Fruit fly (Drosophila melanogaster) whole organism, embryonic: ENCODE data around the gene dind.

ENCODE experiments used
- CG10147 ChIP-seq: fragments of 200-800 bp; sonication (Bioruptor generic); optimal IDR thresholded peaks from 2 replicates; lab custom pipeline; 2019; ENCODE audit warnings: missing biosample characterization, mild to moderate bottlenecking, missing genetic modification characterization, moderate library complexity
- CG13287 ChIP-seq: fragments of 200-800 bp; sonication (Bioruptor generic); IDR thresholded peaks from 2 replicates; pipeline ENCODE4 v1.3.6; 2022; ENCODE audit warnings: missing biosample characterization, missing genetic modification characterization; ENCODE audit not compliant: partially characterized antibody
- CG15514 ChIP-seq: fragments of 200-800 bp; sonication (Bioruptor generic); optimal IDR thresholded peaks from 3 replicates; lab custom pipeline; 2017; ENCODE audit warnings: missing biosample characterization, missing genetic modification characterization, mild to moderate bottlenecking, moderate library complexity, missing genetic modification reagents
- CG1603 ChIP-seq: fragments of 200-800 bp; sonication (Bioruptor generic); optimal IDR thresholded peaks from 2 replicates; lab custom pipeline; 2019; ENCODE audit warnings: missing biosample characterization, mild to moderate bottlenecking, missing genetic modification characterization, moderate library complexity
- CG16779 ChIP-seq: fragments of 200-800 bp; sonication (Bioruptor generic); IDR thresholded peaks from 2 replicates; pipeline ENCODE4 v1.3.6; 2022; ENCODE audit warnings: missing biosample characterization, missing genetic modification characterization
- CG17802 ChIP-seq: fragments of 200-800 bp; sonication (Bioruptor generic); optimal IDR thresholded peaks from 2 replicates; lab custom pipeline; 2018; ENCODE audit warnings: missing biosample characterization, mild to moderate bottlenecking, missing genetic modification characterization, moderate library complexity
- CG18011 ChIP-seq: fragments of 200-800 bp; sonication (Bioruptor generic); optimal IDR thresholded peaks from 2 replicates; lab custom pipeline; 2017; ENCODE audit warnings: missing biosample characterization, missing genetic modification characterization, mild to moderate bottlenecking, moderate library complexity, missing genotype
- CG2129 ChIP-seq: fragments of 200-800 bp; sonication (Bioruptor generic); IDR thresholded peaks from 2 replicates; pipeline ENCODE4 v1.3.6; 2022; ENCODE audit warnings: missing biosample characterization, missing genetic modification characterization; ENCODE audit not compliant: partially characterized antibody
- CG4617 ChIP-seq: fragments of 200-800 bp; sonication (Bioruptor generic); optimal IDR thresholded peaks from 3 replicates; lab custom pipeline; 2016; ENCODE audit warnings: missing biosample characterization, missing genetic modification characterization, borderline replicate concordance
- CG5245 ChIP-seq: fragments of 200-800 bp; sonication (Bioruptor generic); optimal IDR thresholded peaks from 3 replicates; lab custom pipeline; 2016; ENCODE audit warnings: missing biosample characterization, missing genetic modification characterization
- CG7928 ChIP-seq: fragments of 200-800 bp; sonication (Bioruptor generic); optimal IDR thresholded peaks from 2 replicates; lab custom pipeline; 2017; ENCODE audit warnings: missing biosample characterization, mild to moderate bottlenecking, missing genetic modification characterization
- CG9797 ChIP-seq: fragments of 200-800 bp; sonication (Bioruptor generic); optimal IDR thresholded peaks from 3 replicates; lab custom pipeline; 2018; ENCODE audit warnings: missing biosample characterization, mild to moderate bottlenecking, missing genetic modification characterization
- CG9876 ChIP-seq: fragments of 200-800 bp; sonication (Bioruptor generic); optimal IDR thresholded peaks from 2 replicates; lab custom pipeline; 2016; ENCODE audit warnings: missing biosample characterization, missing genetic modification characterization
- CTCF ChIP-seq: fragments of 200-800 bp; sonication (Bioruptor generic); optimal IDR thresholded peaks from 2 replicates; lab custom pipeline; 2017; ENCODE audit warnings: missing biosample characterization, mild to moderate bottlenecking, missing genetic modification characterization, moderate library complexity
- CoRest ChIP-seq: fragments of 200-800 bp; sonication (Bioruptor generic); optimal IDR thresholded peaks from 3 replicates; lab custom pipeline; 2018; ENCODE audit warnings: missing biosample characterization, mild to moderate bottlenecking, missing genetic modification characterization, moderate library complexity
- Dll ChIP-seq: fragments of 200-800 bp; sonication (Bioruptor generic); IDR thresholded peaks from 4 replicates; pipeline ENCODE4 v1.3.6; 2022; ENCODE audit warnings: missing biosample characterization, missing genetic modification characterization; ENCODE audit not compliant: partially characterized antibody
- Dref ChIP-seq: fragments of 200-800 bp; sonication (Bioruptor generic); IDR thresholded peaks from 2 replicates; pipeline ENCODE4 v1.3.6; 2022; ENCODE audit warnings: missing biosample characterization, missing genetic modification characterization
- E2f2 ChIP-seq: fragments of 200-800 bp; sonication (Bioruptor generic); IDR thresholded peaks from 2 replicates; pipeline ENCODE4 v1.3.6; 2022; ENCODE audit warnings: missing biosample characterization, missing genetic modification characterization
- MBD-R2 ChIP-seq: fragments of 200-800 bp; sonication (Bioruptor generic); IDR thresholded peaks from 2 replicates; pipeline ENCODE4 v1.3.6; 2022; ENCODE audit warnings: missing biosample characterization, missing genetic modification characterization
- MESR4 ChIP-seq: fragments of 200-800 bp; sonication (Bioruptor generic); optimal IDR thresholded peaks from 2 replicates; lab custom pipeline; 2018; ENCODE audit warnings: missing biosample characterization, mild to moderate bottlenecking, missing genetic modification characterization, moderate library complexity
- Med ChIP-seq: fragments of 200-800 bp; sonication (Bioruptor generic); peaks from one replicate; lab custom pipeline; 2016; ENCODE audit warnings: missing biosample characterization, missing genetic modification characterization, mild to moderate bottlenecking, inconsistent platforms, moderate library complexity
- Myb ChIP-seq: fragments of 200-800 bp; sonication (Bioruptor generic); optimal IDR thresholded peaks from 2 replicates; lab custom pipeline; 2016; ENCODE audit warnings: missing biosample characterization, missing genetic modification characterization
- Pdp1 ChIP-seq, 2 experiments: fragments of 200-800 bp; sonication (Bioruptor generic); optimal IDR thresholded peaks; 3 replicates each; lab custom pipeline; 2016; ENCODE audit warnings: missing biosample characterization in 2 of 2, missing genetic modification characterization in 2 of 2, mild to moderate bottlenecking in 1 of 2, moderate library complexity in 1 of 2
- Scr ChIP-seq: fragments of 200-800 bp; sonication (Bioruptor generic); IDR thresholded peaks from 2 replicates; pipeline ENCODE4 v1.3.6; 2022; ENCODE audit warnings: missing biosample characterization, missing genetic modification characterization; ENCODE audit not compliant: partially characterized antibody
- Sry-δ ChIP-seq: fragments of 200-800 bp; sonication (Bioruptor generic); optimal IDR thresholded peaks from 2 replicates; lab custom pipeline; 2016; ENCODE audit warnings: missing biosample characterization, missing genetic modification characterization
- YL-1 ChIP-seq: fragments of 200-800 bp; sonication (Bioruptor generic); optimal IDR thresholded peaks from 3 replicates; lab custom pipeline; 2017; ENCODE audit warnings: missing biosample characterization, mild to moderate bottlenecking, missing genetic modification characterization
- bsh ChIP-seq, 2 experiments: fragments of 200-800 bp; sonication (Bioruptor generic); optimal IDR thresholded peaks; 2 replicates each; lab custom pipeline; 2017 to 2018; ENCODE audit warnings: mild to moderate bottlenecking in 2 of 2, missing biosample characterization in 2 of 2, missing genetic modification characterization in 2 of 2, moderate library complexity in 1 of 2
- gfzf ChIP-seq: fragments of 200-800 bp; sonication (Bioruptor generic); optimal IDR thresholded peaks from 2 replicates; lab custom pipeline; 2016; ENCODE audit warnings: missing biosample characterization, mild to moderate bottlenecking, missing genetic modification characterization, moderate library complexity
- hb ChIP-seq: fragments of 200-800 bp; sonication (Bioruptor generic); IDR thresholded peaks from 3 replicates; pipeline ENCODE4 v1.3.6; 2022; ENCODE audit warnings: missing biosample characterization, missing genetic modification characterization; ENCODE audit not compliant: partially characterized antibody
- inv ChIP-seq: fragments of 200-800 bp; sonication (Bioruptor generic); IDR thresholded peaks from 2 replicates; pipeline ENCODE4 v1.3.6; 2022; ENCODE audit warnings: missing biosample characterization, missing genetic modification characterization; ENCODE audit not compliant: partially characterized antibody
- kah ChIP-seq: fragments of 200-800 bp; sonication (Bioruptor generic); optimal IDR thresholded peaks from 2 replicates; lab custom pipeline; 2018; ENCODE audit warnings: missing biosample characterization, mild to moderate bottlenecking, missing genetic modification characterization
- knrl ChIP-seq: fragments of 200-800 bp; sonication (Bioruptor generic); IDR thresholded peaks from 3 replicates; pipeline ENCODE4 v1.3.6; 2022; ENCODE audit warnings: missing biosample characterization, missing genetic modification characterization; ENCODE audit not compliant: partially characterized antibody
- pb ChIP-seq: fragments of 200-800 bp; sonication (Bioruptor generic); optimal IDR thresholded peaks from 3 replicates; lab custom pipeline; 2016; ENCODE audit warnings: missing biosample characterization, missing genetic modification characterization
- pzg ChIP-seq: fragments of 200-800 bp; sonication (Bioruptor generic); optimal IDR thresholded peaks from 3 replicates; lab custom pipeline; 2018; ENCODE audit warnings: missing biosample characterization, mild to moderate bottlenecking, missing genetic modification characterization, moderate library complexity
- ro ChIP-seq: fragments of 200-800 bp; sonication (Bioruptor generic); IDR thresholded peaks from 2 replicates; pipeline ENCODE4 v1.3.6; 2022; ENCODE audit warnings: missing biosample characterization, missing genetic modification characterization
- sqz ChIP-seq: fragments of 200-800 bp; sonication (Bioruptor generic); optimal IDR thresholded peaks from 3 replicates; lab custom pipeline; 2018; ENCODE audit warnings: missing biosample characterization, mild to moderate bottlenecking, missing genetic modification characterization
- stwl ChIP-seq: fragments of 200-800 bp; sonication (Bioruptor generic); optimal IDR thresholded peaks from 3 replicates; lab custom pipeline; 2018; ENCODE audit warnings: missing biosample characterization, mild to moderate bottlenecking, missing genetic modification characterization, moderate library complexity
- unc-4 ChIP-seq: fragments of 200-800 bp; sonication (Bioruptor generic); IDR thresholded peaks from 2 replicates; pipeline ENCODE4 v1.3.6; 2022; ENCODE audit warnings: missing biosample characterization, missing genetic modification characterization; ENCODE audit not compliant: partially characterized antibody
- unpg ChIP-seq: fragments of 200-800 bp; sonication (Bioruptor generic); optimal IDR thresholded peaks from 3 replicates; lab custom pipeline; 2018; ENCODE audit warnings: missing biosample characterization, mild to moderate bottlenecking, missing genetic modification characterization, moderate library complexity
- zen2 ChIP-seq: fragments of 200-800 bp; sonication (Bioruptor generic); IDR thresholded peaks from 3 replicates; pipeline ENCODE4 v1.3.6; 2022; ENCODE audit warnings: missing biosample characterization, missing genetic modification characterization; ENCODE audit not compliant: partially characterized antibody

The dind gene

dm6 chr3R:18667659-18668248 lies 9.6 kb downstream of the dind start, which contains the start of gene CG31229 (continued):
- TF ChIP-seq YL-1 (GFP tag; lab: Kevin White, UChicago), result peak; percentile 7
- 0 out of 3 replicates have a peak, but pooled peaks have one; percentile 37 for TF ChIP-seq hb (GFP tag; lab: Robert Waterston, UW)
- TF ChIP-seq CoRest, result peak; percentile 5
- TF ChIP-seq MESR4 (GFP tag; lab: Kevin White, UChicago), result peak; percentile 53
- TF ChIP-seq CG15514, result peak; percentile 86
- no peak for TF ChIP-seq ro
- TF ChIP-seq CG16779 (GFP tag; lab: Robert Waterston, UW), result no peak
- no peak for TF ChIP-seq CTCF (GFP tag; lab: Kevin White, UChicago)
- TF ChIP-seq inv, result peak; percentile 24; the same call in 1 of the 2 replicates
- peak in 1 of 2 experiments; percentile 97 for TF ChIP-seq Pdp1 (GFP tag; optimal IDR thresholded peaks at IDR 0.05; lab: Kevin White, UChicago)
- peak; percentile 28 for TF ChIP-seq CG9797 (GFP tag; lab: Kevin White, UChicago)
- TF ChIP-seq sqz (GFP tag; lab: Kevin White, UChicago), result peak; percentile 89
- TF ChIP-seq pzg, result peak; percentile 65
- TF ChIP-seq CG18011, result no peak
- TF ChIP-seq zen2 (GFP tag; lab: Robert Waterston, UW), result peak; percentile 59; the same call in 2 of the 3 replicates
- no peak for TF ChIP-seq pb
- TF ChIP-seq CG17802 (tag; lab: Kevin White, UChicago), result no peak
- peak; percentile 66; the same call in 3 of the 4 replicates for TF ChIP-seq Dll (GFP tag; lab: Robert Waterston, UW)
- TF ChIP-seq bsh (GFP tag; optimal IDR thresholded peaks at IDR 0.05; lab: Kevin White, UChicago), result peak in 1 of 2 experiments; percentile 15
- peak; percentile 62 for TF ChIP-seq Sry-δ (GFP tag; lab: Kevin White, UChicago)
- peak; percentile 21; the same call in 1 of the 3 replicates for TF ChIP-seq knrl (GFP tag; lab: Robert Waterston, UW)
- no peak for TF ChIP-seq unpg (GFP tag; lab: Kevin White, UChicago)
- TF ChIP-seq CG10147, result no peak
- peak; percentile 86 for TF ChIP-seq Dref (GFP tag; lab: Robert Waterston, UW)
- TF ChIP-seq CG2129 (GFP tag; lab: Robert Waterston, UW), result 0 out of 2 replicates have a peak, but pooled peaks have one; percentile 13
- TF ChIP-seq CG5245, result no peak
- peak; percentile 54 for TF ChIP-seq stwl (tag; lab: Kevin White, UChicago)
- TF ChIP-seq MBD-R2 (GFP tag; lab: Robert Waterston, UW), result peak; percentile 90
- TF ChIP-seq CG4617, result peak; percentile 41
- peak; percentile 5 for TF ChIP-seq Myb (GFP tag; lab: Kevin White, UChicago)
- peak; percentile 70 for TF ChIP-seq Med (GFP tag; lab: Kevin White, UChicago)
- peak; percentile 63 for TF ChIP-seq kah (GFP tag; lab: Kevin White, UChicago)
- peak; percentile 91 for TF ChIP-seq CG7928 (GFP tag; lab: Kevin White, UChicago)
- TF ChIP-seq CG1603 (tag; lab: Kevin White, UChicago), result peak; percentile 23
- TF ChIP-seq unc-4 (GFP tag; lab: Robert Waterston, UW), result peak; percentile 59
- TF ChIP-seq E2f2 (GFP tag; lab: Robert Waterston, UW), result peak; percentile 94
- TF ChIP-seq CG13287 (GFP tag; lab: Robert Waterston, UW), result peak; percentile 77
- TF ChIP-seq CG9876, result no peak
- peak; percentile 64 for TF ChIP-seq Scr (GFP tag; lab: Robert Waterston, UW)
- peak; percentile 47 for TF ChIP-seq gfzf (GFP tag; lab: Kevin White, UChicago)
